Fruit fly (Drosophila melanogaster) whole organism, pupa: ENCODE results near the gene ttm2.

Source experiments
- CG10348 ChIP-seq: fragments of 200-800 bp; sonication (Bioruptor generic); IDR thresholded peaks from 2 replicates; pipeline ENCODE4 v1.3.6; 2022; ENCODE audit warnings: missing biosample characterization, missing genetic modification characterization
- CG12605 ChIP-seq: fragments of 200-800 bp; sonication (Bioruptor generic); IDR thresholded peaks from 2 replicates; pipeline ENCODE4 v1.3.6; 2022; ENCODE audit warnings: missing biosample characterization, missing genetic modification characterization
- CG13204 ChIP-seq: fragments of 200-800 bp; sonication (Bioruptor generic); optimal IDR thresholded peaks from 2 replicates; lab custom pipeline; 2018; ENCODE audit warnings: missing biosample characterization, mild to moderate bottlenecking, missing genetic modification characterization, moderate library complexity
- CG14655 ChIP-seq: fragments of 200-800 bp; sonication (Bioruptor generic); optimal IDR thresholded peaks from 3 replicates; lab custom pipeline; 2017; ENCODE audit warnings: mild to moderate bottlenecking, missing biosample characterization, missing genetic modification reagents, missing genetic modification characterization
- CG15710 ChIP-seq: fragments of 200-800 bp; sonication (Bioruptor generic); optimal IDR thresholded peaks from 2 replicates; lab custom pipeline; 2018; ENCODE audit warnings: missing biosample characterization, mild to moderate bottlenecking, missing genetic modification characterization, moderate library complexity
- CG17806 ChIP-seq: fragments of 200-800 bp; sonication (Bioruptor generic); optimal IDR thresholded peaks from 2 replicates; lab custom pipeline; 2018; ENCODE audit warnings: missing biosample characterization, mild to moderate bottlenecking, missing genetic modification characterization, moderate library complexity
- CG32121 ChIP-seq: fragments of 200-800 bp; sonication (Bioruptor generic); IDR thresholded peaks from 2 replicates; pipeline ENCODE4 v1.3.6; 2022; ENCODE audit warnings: missing biosample characterization, missing genetic modification characterization
- CG34367 ChIP-seq: fragments of 200-800 bp; sonication (Bioruptor generic); optimal IDR thresholded peaks from 2 replicates; lab custom pipeline; 2018; ENCODE audit warnings: missing biosample characterization, mild to moderate bottlenecking, missing genetic modification characterization
- CG4496 ChIP-seq: fragments of 200-800 bp; sonication (Bioruptor generic); IDR thresholded peaks from 3 replicates; pipeline ENCODE4 v1.3.6; 2022; ENCODE audit warnings: missing biosample characterization, missing genetic modification characterization
- CG8159 ChIP-seq: fragments of 200-800 bp; sonication (Bioruptor generic); optimal IDR thresholded peaks from 3 replicates; lab custom pipeline; 2018; ENCODE audit warnings: missing biosample characterization, mild to moderate bottlenecking, missing genetic modification characterization, moderate library complexity
- CG8301 ChIP-seq: fragments of 200-800 bp; sonication (Bioruptor generic); optimal IDR thresholded peaks from 2 replicates; lab custom pipeline; 2018; ENCODE audit warnings: missing biosample characterization, mild to moderate bottlenecking, missing genetic modification characterization
- CG9948 ChIP-seq: fragments of 200-800 bp; sonication (Bioruptor generic); optimal IDR thresholded peaks from 2 replicates; lab custom pipeline; 2018; ENCODE audit warnings: missing biosample characterization, mild to moderate bottlenecking, missing genetic modification characterization, moderate library complexity
- D1 ChIP-seq: fragments of 200-800 bp; sonication (Bioruptor generic); optimal IDR thresholded peaks from 2 replicates; lab custom pipeline; 2018; ENCODE audit warnings: missing biosample characterization, mild to moderate bottlenecking, missing genetic modification characterization, moderate library complexity
- EcR ChIP-seq: fragments of 200-800 bp; sonication (Bioruptor generic); optimal IDR thresholded peaks from 3 replicates; lab custom pipeline; 2019; ENCODE audit warnings: missing biosample characterization, missing genetic modification characterization, mild to moderate bottlenecking, moderate library complexity, missing genetic modification reagents
- Ets98B ChIP-seq: fragments of 200-800 bp; sonication (Bioruptor generic); IDR thresholded peaks from 2 replicates; pipeline ENCODE4 v1.3.6; 2022; ENCODE audit warnings: missing biosample characterization, missing genetic modification characterization
- Pif1A ChIP-seq: fragments of 200-800 bp; sonication (Bioruptor generic); optimal IDR thresholded peaks from 3 replicates; lab custom pipeline; 2016; ENCODE audit warnings: missing biosample characterization, missing genetic modification characterization
- Pif1B ChIP-seq: fragments of 200-800 bp; sonication (Bioruptor generic); optimal IDR thresholded peaks from 3 replicates; lab custom pipeline; 2016; ENCODE audit warnings: missing biosample characterization, missing genetic modification characterization
- Snoo ChIP-seq: fragments of 200-800 bp; sonication (Bioruptor generic); optimal IDR thresholded peaks from 3 replicates; lab custom pipeline; 2017; ENCODE audit warnings: missing biosample characterization, mild to moderate bottlenecking, missing genetic modification characterization, inconsistent platforms
- fd96Ca ChIP-seq: fragments of 200-800 bp; sonication (Bioruptor generic); IDR thresholded peaks from 3 replicates; pipeline ENCODE4 v1.3.6; 2022; ENCODE audit warnings: missing biosample characterization, missing genetic modification characterization
- gl ChIP-seq: fragments of 200-800 bp; sonication (Bioruptor generic); optimal IDR thresholded peaks from 2 replicates; lab custom pipeline; 2018; ENCODE audit warnings: missing biosample characterization, mild to moderate bottlenecking, missing genetic modification characterization
- rn ChIP-seq: fragments of 200-800 bp; sonication (Bioruptor generic); IDR thresholded peaks from 2 replicates; pipeline ENCODE4 v1.3.6; 2022; ENCODE audit warnings: missing biosample characterization, missing genetic modification characterization

ttm2 gene

DNA sequence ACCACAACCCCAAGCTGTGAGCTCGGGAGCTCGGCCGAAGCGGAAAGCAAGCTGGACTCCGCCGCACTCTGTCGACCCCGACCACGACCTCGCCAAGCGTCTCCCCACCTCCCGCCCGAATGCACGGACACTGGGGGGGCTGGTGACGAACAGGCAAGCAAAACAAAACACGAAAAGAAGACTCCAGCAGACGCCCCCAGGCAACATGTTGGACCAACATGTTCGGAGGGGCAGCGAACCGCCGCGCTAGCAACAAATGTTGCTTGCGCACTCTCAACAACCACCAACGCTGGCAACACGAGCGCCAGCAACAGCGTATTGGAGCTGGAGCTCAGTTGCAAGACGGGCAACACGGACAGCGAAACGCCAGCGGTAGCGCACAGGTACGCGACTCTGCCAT is 7.3 kb downstream of the ttm2 start:
- TF ChIP-seq Ets98B (GFP tag; lab: Robert Waterston, UW) (peak; percentile 18; the same call in 1 of the 2 replicates), CG12605 (peak; percentile 45; the same call in 1 of the 2 replicates), CG8301 (tag; lab: Kevin White, UChicago) (no peak), EcR (peak; percentile 58), rn (GFP tag; lab: Robert Waterston, UW) (no peak), CG13204 (GFP tag; lab: Kevin White, UChicago) (peak; percentile 87), CG4496 (peak; percentile 57; the same call in 2 of the 3 replicates), CG34367 (tag; lab: Kevin White, UChicago) (no peak), Snoo (tag; lab: Kevin White, UChicago) (no peak), CG15710 (tag; lab: Kevin White, UChicago) (no peak), CG32121 (GFP tag; lab: Robert Waterston, UW) (no peak), Pif1B (no peak), CG10348 (no peak), CG9948 (tag; lab: Kevin White, UChicago) (no peak)

DNA sequence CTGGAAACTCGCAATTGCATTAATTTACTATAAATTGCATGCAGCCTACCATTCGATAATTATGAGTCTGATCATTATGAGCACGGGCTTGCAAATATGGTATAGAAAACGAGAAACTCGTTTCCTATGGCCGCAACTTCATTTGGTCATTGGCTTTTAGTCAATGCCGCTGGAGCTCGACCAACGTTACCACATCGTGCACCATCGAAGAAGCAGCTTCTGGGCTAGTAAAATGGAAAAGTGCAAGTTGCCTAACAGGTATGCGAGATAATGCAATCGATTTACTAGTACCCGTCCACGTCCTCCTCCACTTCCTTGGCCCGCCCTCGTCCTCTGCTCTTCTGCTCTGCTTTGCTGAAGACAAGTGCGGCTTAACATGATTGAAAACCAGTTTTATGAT is 9.3 kb downstream of the ttm2 start:
- TF ChIP-seq CG34367 (tag; lab: Kevin White, UChicago) (no peak), EcR (peak; percentile 82), CG15710 (tag; lab: Kevin White, UChicago) (no peak), CG17806 (tag; lab: Kevin White, UChicago) (no peak), CG14655 (GFP tag; lab: Kevin White, UChicago) (no peak), rn (GFP tag; lab: Robert Waterston, UW) (no peak), Ets98B (GFP tag; lab: Robert Waterston, UW) (no peak; the same call in 1 of the 2 replicates), Pif1A (GFP tag; lab: Kevin White, UChicago) (no peak), gl (tag; lab: Kevin White, UChicago) (no peak), D1 (no peak), CG4496 (0 out of 3 replicates have a peak, but pooled peaks have one; percentile 31), CG8301 (tag; lab: Kevin White, UChicago) (peak; percentile 28), CG12605 (no peak), Snoo (tag; lab: Kevin White, UChicago) (no peak), CG9948 (tag; lab: Kevin White, UChicago) (no peak), CG10348 (0 out of 2 replicates have a peak, but pooled peaks have one; percentile 10), CG32121 (GFP tag; lab: Robert Waterston, UW) (no peak)

DNA sequence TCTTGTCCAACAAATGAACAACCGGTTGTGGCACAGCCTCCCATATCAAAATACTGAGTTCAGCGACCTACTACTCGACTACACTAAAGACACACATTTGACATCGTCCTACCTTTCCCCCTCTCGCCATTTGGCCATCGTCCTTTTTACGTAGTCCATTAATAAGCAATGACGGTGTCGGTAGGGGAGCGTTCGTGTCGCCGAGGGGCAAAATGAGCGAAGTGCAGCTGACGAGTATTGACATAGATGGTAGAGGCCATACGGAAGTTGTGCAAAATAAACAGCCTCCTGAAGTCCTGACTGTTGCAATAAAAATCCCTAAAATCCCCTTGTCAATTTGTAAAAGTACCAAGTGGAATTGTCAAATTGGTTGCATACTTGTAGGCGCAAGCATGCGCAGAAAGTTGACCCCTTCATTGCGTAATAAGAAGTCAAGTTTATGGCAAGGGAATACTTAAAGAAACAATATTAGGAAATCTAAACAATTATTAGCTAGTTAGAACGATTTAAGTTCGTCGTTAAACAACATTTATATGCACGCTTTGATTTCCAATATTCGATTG is 16.7 kb downstream of the ttm2 start:
- TF ChIP-seq Pif1A (GFP tag; lab: Kevin White, UChicago) (no peak), CG4496 (0 out of 3 replicates have a peak, but pooled peaks have one; percentile 36), CG8159 (tag; lab: Kevin White, UChicago) (no peak), EcR (peak; percentile 80)

DNA sequence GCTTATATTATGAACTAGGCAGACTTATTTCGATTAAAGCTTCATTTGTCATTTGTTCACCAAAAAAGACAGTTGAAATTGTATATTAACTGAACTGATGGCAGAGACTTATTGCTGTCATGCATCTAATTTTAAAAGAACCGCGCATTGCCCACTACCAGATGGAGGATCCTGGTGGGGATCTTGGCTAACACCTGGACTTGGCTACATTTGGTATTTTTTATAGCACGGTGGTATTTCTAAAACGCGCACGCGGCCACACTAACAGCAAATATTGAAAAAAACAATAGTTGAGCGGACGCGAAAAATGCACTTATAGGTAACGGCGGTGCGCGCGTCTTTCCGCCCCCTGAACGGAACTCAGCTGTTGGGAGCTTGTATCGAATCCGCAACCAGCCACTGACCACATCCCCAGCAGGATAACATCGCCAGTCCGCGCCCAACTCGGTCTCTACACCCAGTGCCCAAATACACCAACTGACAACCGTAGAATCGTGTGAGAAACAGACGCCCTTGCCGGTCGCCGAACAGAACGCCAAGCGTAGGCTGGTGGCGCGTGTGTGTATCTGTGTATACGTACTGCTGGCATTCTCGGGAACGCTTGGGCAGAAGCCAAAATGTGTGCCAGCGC is 17.3 kb downstream of the ttm2 start:
- no peak for TF ChIP-seq Pif1B
- TF ChIP-seq CG14655 (GFP tag; lab: Kevin White, UChicago): no peak
- peak; percentile 2 for TF ChIP-seq gl (tag; lab: Kevin White, UChicago)
- no peak for TF ChIP-seq CG10348
- no peak for TF ChIP-seq CG17806 (tag; lab: Kevin White, UChicago)
- TF ChIP-seq Snoo (tag; lab: Kevin White, UChicago): no peak
- TF ChIP-seq D1: no peak
- peak; percentile 50 for TF ChIP-seq CG13204 (GFP tag; lab: Kevin White, UChicago)
- TF ChIP-seq CG9948 (tag; lab: Kevin White, UChicago): no peak
- no peak for TF ChIP-seq Pif1A (GFP tag; lab: Kevin White, UChicago)
- TF ChIP-seq Ets98B (GFP tag; lab: Robert Waterston, UW): no peak
- TF ChIP-seq EcR: no peak
- TF ChIP-seq rn (GFP tag; lab: Robert Waterston, UW): no peak
- no peak for TF ChIP-seq CG32121 (GFP tag; lab: Robert Waterston, UW)
- TF ChIP-seq CG12605: no peak
- TF ChIP-seq fd96Ca (GFP tag; lab: Robert Waterston, UW): no peak

DNA sequence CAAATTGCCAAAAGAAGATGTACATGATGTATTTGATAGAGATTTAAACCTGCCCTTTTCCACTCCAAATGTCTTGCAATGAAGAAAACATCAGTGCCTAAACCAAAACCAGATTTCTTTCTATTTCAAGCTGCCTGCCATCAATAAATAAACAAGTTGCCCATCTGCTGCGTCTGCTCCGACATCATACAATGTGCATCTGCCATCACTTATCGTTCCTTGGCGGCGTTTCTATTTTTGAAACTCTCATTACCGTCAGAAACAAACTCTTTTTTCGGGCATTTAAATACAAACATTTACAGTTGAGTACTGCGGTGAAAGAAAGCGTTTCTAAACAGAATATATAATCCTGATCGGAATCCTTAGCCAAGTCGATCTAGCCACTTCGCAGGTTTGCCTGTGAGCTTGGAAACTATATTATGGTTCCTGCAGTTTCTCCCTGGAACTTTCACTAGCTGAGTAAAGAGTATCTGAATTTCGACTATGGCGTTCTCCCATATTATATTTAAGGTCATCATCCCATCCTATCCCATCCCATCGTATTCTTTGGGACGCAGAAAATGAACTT is 20.0 kb downstream of the ttm2 start:
- TF ChIP-seq CG14655 (GFP tag; lab: Kevin White, UChicago): peak; percentile 52
- peak; percentile 24 for TF ChIP-seq CG8301 (tag; lab: Kevin White, UChicago)
- no peak for TF ChIP-seq CG13204 (GFP tag; lab: Kevin White, UChicago)
- no peak for TF ChIP-seq CG32121 (GFP tag; lab: Robert Waterston, UW)
- TF ChIP-seq gl (tag; lab: Kevin White, UChicago): no peak
- TF ChIP-seq CG4496: no peak
- TF ChIP-seq CG10348: no peak
- no peak for TF ChIP-seq rn (GFP tag; lab: Robert Waterston, UW)
- TF ChIP-seq CG8159 (tag; lab: Kevin White, UChicago): peak; percentile 22
- peak; percentile 40 for TF ChIP-seq EcR
- TF ChIP-seq Pif1B: no peak
- TF ChIP-seq, all 21 proteins: peak for 4

DNA sequence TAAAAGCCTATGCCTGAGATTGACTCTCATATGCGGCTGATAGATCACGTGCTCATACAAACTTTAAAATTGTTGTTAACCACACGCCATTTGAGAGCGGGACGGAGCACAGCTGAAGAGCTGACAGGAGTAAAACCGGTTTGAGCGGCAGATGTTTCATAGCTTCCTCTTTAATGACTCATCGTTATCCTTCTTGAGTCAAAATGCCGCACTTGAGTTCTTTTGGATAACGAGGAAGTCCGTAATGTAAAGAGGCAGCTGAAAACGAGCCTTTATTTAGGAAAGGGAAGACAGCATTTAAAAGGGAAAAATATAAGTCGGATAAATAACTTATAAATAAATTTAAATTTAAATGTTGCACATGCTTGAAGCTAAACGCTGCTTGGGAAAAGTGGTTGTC is 22.3 kb downstream of the ttm2 start:
- TF ChIP-seq CG17806 (tag; lab: Kevin White, UChicago) (no peak), fd96Ca (GFP tag; lab: Robert Waterston, UW) (no peak)
- TF ChIP-seq, all 21 proteins: peak for 0
